Worm (Caenorhabditis elegans) whole organism, early embryonic: ENCODE measurements around the gene C03C10.5.

ENCODE experiments used
- F13C5.2 ChIP-seq: sonication (generic microtip); optimal IDR thresholded peaks from 2 replicates; lab custom pipeline; 2017; ENCODE audit warnings: mild to moderate bottlenecking, missing genetic modification characterization, inconsistent platforms, missing compliant biosample characterization
- ama-1 ChIP-seq: fragments of 150-350 bp; optimal IDR thresholded peaks from 2 replicates; lab custom pipeline; 2014
- ceh-36 ChIP-seq: sonication (generic microtip); optimal IDR thresholded peaks from 2 replicates; lab custom pipeline; 2016; ENCODE audit warnings: missing genetic modification characterization, inconsistent platforms, missing compliant biosample characterization
- ets-7 ChIP-seq: sonication (generic microtip); optimal IDR thresholded peaks from 2 replicates; lab custom pipeline; 2016; ENCODE audit warnings: missing genotype, missing genetic modification characterization, missing compliant biosample characterization
- flt-1 ChIP-seq: fragments of 200-800 bp; sonication (Bioruptor generic); IDR thresholded peaks from 2 replicates; pipeline ENCODE4 v1.3.6; 2022; ENCODE audit warnings: missing genetic modification characterization, missing compliant biosample characterization
- hmg-4 ChIP-seq: fragments of 200-800 bp; sonication (Bioruptor generic); optimal IDR thresholded peaks from 2 replicates; lab custom pipeline; 2018; ENCODE audit warnings: mild to moderate bottlenecking, missing genetic modification characterization, missing compliant biosample characterization
- scrt-1 ChIP-seq: fragments of 200-800 bp; sonication (Bioruptor generic); IDR thresholded peaks from 2 replicates; pipeline ENCODE4 v1.3.6; 2022; ENCODE audit warnings: missing genetic modification characterization, missing compliant biosample characterization
- sea-1 ChIP-seq: fragments of 200-800 bp; sonication (Bioruptor generic); conservative IDR thresholded peaks from 2 replicates; pipeline ENCODE4 v1.3.6; 2022; ENCODE audit warnings: missing genetic modification characterization, missing compliant biosample characterization
- tbx-11 ChIP-seq: fragments of 200-800 bp; sonication (Bioruptor generic); IDR thresholded peaks from 2 replicates; pipeline ENCODE4 v1.3.6; 2022; ENCODE audit warnings: missing genetic modification characterization, missing compliant biosample characterization
- tbx-37 ChIP-seq: fragments of 200-800 bp; sonication (Bioruptor generic); conservative IDR thresholded peaks from 2 replicates; pipeline ENCODE4 v1.3.6; 2022; ENCODE audit warnings: missing genetic modification reagents, missing genetic modification characterization, missing compliant biosample characterization
- tra-4 ChIP-seq: sonication (generic microtip); optimal IDR thresholded peaks from 2 replicates; lab custom pipeline; 2017; ENCODE audit warnings: missing genetic modification characterization, missing compliant biosample characterization

ce11 chrIII:4123900-4124299, 32.0 kb upstream of the C03C10.5 start:
- TF ChIP-seq ets-7 (tag; lab: Kevin White, UChicago) (no peak), flt-1 (GFP tag; lab: Robert Waterston, UW) (no peak), ama-1 (no peak), sea-1 (GFP tag; lab: Robert Waterston, UW) (no peak), ceh-36 (tag; lab: Kevin White, UChicago) (no peak), tbx-11 (GFP tag; lab: Robert Waterston, UW) (no peak), scrt-1 (GFP tag; lab: Robert Waterston, UW) (no peak), tbx-37 (GFP tag; lab: Robert Waterston, UW) (no peak), tra-4 (tag; lab: Kevin White, UChicago) (no peak), F13C5.2 (tag; lab: Kevin White, UChicago) (no peak), hmg-4 (GFP tag; lab: Kevin White, UChicago) (no peak)
